Worm (Caenorhabditis elegans) whole organism, L2 larva: ENCODE results near the gene spe-41.
A peak's percentile ranks its signal among the peaks of the same experiment; 100 is the strongest.

ENCODE experiments used
- C34F6.9 ChIP-seq: fragments of 150-350 bp; optimal IDR thresholded peaks from 2 replicates; lab custom pipeline; 2014; ENCODE audit warnings: missing biosample characterization, missing genetic modification characterization
- R02D3.7 ChIP-seq: fragments of 150-350 bp; optimal IDR thresholded peaks from 2 replicates; lab custom pipeline; 2014; ENCODE audit warnings: missing biosample characterization, missing genetic modification characterization
- ZK546.5 ChIP-seq: sonication (generic microtip); optimal IDR thresholded peaks from 2 replicates; lab custom pipeline; 2017; ENCODE audit warnings: missing biosample characterization, missing genetic modification characterization
- aly-2 ChIP-seq: fragments of 150-350 bp; optimal IDR thresholded peaks from 2 replicates; lab custom pipeline; 2014; ENCODE audit warnings: missing biosample characterization, missing genetic modification characterization
- ceh-16 ChIP-seq: fragments of 150-350 bp; optimal IDR thresholded peaks from 2 replicates; lab custom pipeline; 2014; ENCODE audit warnings: missing biosample characterization, missing genetic modification characterization
- dmd-4 ChIP-seq: sonication (generic microtip); optimal IDR thresholded peaks from 2 replicates; lab custom pipeline; 2017; ENCODE audit warnings: missing biosample characterization, missing genetic modification characterization
- elt-1 ChIP-seq: fragments of 150-350 bp; optimal IDR thresholded peaks from 2 replicates; lab custom pipeline; 2014; ENCODE audit warnings: missing biosample characterization, missing genetic modification characterization
- elt-3 ChIP-seq: sonication (generic microtip); optimal IDR thresholded peaks from 2 replicates; lab custom pipeline; 2017; ENCODE audit warnings: missing biosample characterization, missing genetic modification characterization
- gmeb-1 ChIP-seq: fragments of 150-350 bp; optimal IDR thresholded peaks from 2 replicates; lab custom pipeline; 2014; ENCODE audit warnings: missing biosample characterization, missing genetic modification characterization
- lin-11 ChIP-seq: fragments of 150-350 bp; sonication (generic microtip); optimal IDR thresholded peaks from 2 replicates; lab custom pipeline; 2014; ENCODE audit warnings: missing biosample characterization, missing genetic modification characterization, inconsistent platforms, mixed read lengths
- lin-13 ChIP-seq: fragments of 150-350 bp; optimal IDR thresholded peaks from 2 replicates; lab custom pipeline; 2014; ENCODE audit warnings: missing biosample characterization, missing genetic modification reagents, missing genetic modification characterization
- nhr-11 ChIP-seq: fragments of 150-350 bp; optimal IDR thresholded peaks from 2 replicates; lab custom pipeline; 2014; ENCODE audit warnings: missing biosample characterization, missing genetic modification characterization
- nhr-25 ChIP-seq: fragments of 150-350 bp; sonication (generic microtip); optimal IDR thresholded peaks from 3 replicates; lab custom pipeline; 2014; ENCODE audit warnings: missing biosample characterization, missing genetic modification characterization
- unc-55 ChIP-seq: fragments of 150-350 bp; sonication (generic microtip); optimal IDR thresholded peaks from 3 replicates; lab custom pipeline; 2014; ENCODE audit warnings: missing biosample characterization, missing genetic modification reagents, missing genetic modification characterization

ce11 chrIII:3435152-3435551 lies 8.9 kb downstream of the spe-41 start:
- peak; percentile 10 for TF ChIP-seq gmeb-1 (tag; lab: Kevin White, UChicago)
- no peak for TF ChIP-seq nhr-11 (tag; lab: Kevin White, UChicago)
- TF ChIP-seq elt-1 (tag; lab: Kevin White, UChicago), result no peak
- no peak for TF ChIP-seq ceh-16 (tag; lab: Kevin White, UChicago)
- no peak for TF ChIP-seq lin-13
- TF ChIP-seq unc-55 (GFP tag; lab: Kevin White, UChicago), result no peak
- TF ChIP-seq nhr-25 (tag; lab: Kevin White, UChicago), result peak; percentile 34
- no peak for TF ChIP-seq dmd-4 (tag; lab: Kevin White, UChicago)
- TF ChIP-seq C34F6.9 (tag; lab: Kevin White, UChicago), result no peak
- TF ChIP-seq lin-11 (tag; lab: Kevin White, UChicago), result no peak
- no peak for TF ChIP-seq R02D3.7
- no peak for TF ChIP-seq elt-3 (tag; lab: Kevin White, UChicago)
- no peak for TF ChIP-seq ZK546.5 (tag; lab: Kevin White, UChicago)
- no peak for TF ChIP-seq aly-2
